Worm (Caenorhabditis elegans): Measurements from ENCODE around the gene mab-3.

- TF ChIP-seq snpc-4 (tag; optimal IDR thresholded peaks at IDR 0.05) (no peak), sup-37 (GFP tag; optimal IDR thresholded peaks at IDR 0.05) (no peak)
Observed at ce11 chrII:9727192-9727699, 4.7 kb upstream of the mab-3 start.
